Worm (Caenorhabditis elegans): ENCODE data around the gene srh-25.

Gene srh-25

ce11 chrV:12412321-12412720 lies 21.3 kb downstream of the srh-25 start:
- TF ChIP-seq dve-1 (tag; optimal IDR thresholded peaks at IDR 0.05) (no peak), ama-1 (optimal IDR thresholded peaks at IDR 0.05) (no peak), hlh-13 (GFP tag; optimal IDR thresholded peaks at IDR 0.05) (no peak), ref-2 (tag; optimal IDR thresholded peaks at IDR 0.05) (no peak), lin-11 (tag; optimal IDR thresholded peaks at IDR 0.05) (no peak), unc-42 (tag; optimal IDR thresholded peaks at IDR 0.05) (no peak), pag-3 (tag; optimal IDR thresholded peaks at IDR 0.05; ENCODE audit: borderline replicate concordance) (no peak), ceh-22 (tag; optimal IDR thresholded peaks at IDR 0.05) (no peak), gmeb-2 (tag; optimal IDR thresholded peaks at IDR 0.05) (no peak), nfya-1 (tag; optimal IDR thresholded peaks at IDR 0.05) (no peak), pqm-1 (tag; optimal IDR thresholded peaks at IDR 0.05) (no peak), hlh-15 (tag; optimal IDR thresholded peaks at IDR 0.05) (no peak), K02D7.2 (tag; optimal IDR thresholded peaks at IDR 0.05) (no peak), Y22D7AL.16 (tag; optimal IDR thresholded peaks at IDR 0.05) (no peak), ceh-14 (tag; optimal IDR thresholded peaks at IDR 0.05) (no peak), eyg-1 (tag; optimal IDR thresholded peaks at IDR 0.05) (no peak), C38D4.7 (GFP tag; optimal IDR thresholded peaks at IDR 0.05) (no peak)

- TF ChIP-seq ceh-6 (GFP tag; optimal IDR thresholded peaks at IDR 0.05) (no peak), unc-3 (GFP tag; conservative IDR thresholded peaks at IDR 0.05) (no peak), unc-3 (tag; optimal IDR thresholded peaks at IDR 0.05) (no peak), tbx-2 (tag; optimal IDR thresholded peaks at IDR 0.05) (no peak), pqm-1 (tag; optimal IDR thresholded peaks at IDR 0.05) (no peak), madf-2 (tag; optimal IDR thresholded peaks at IDR 0.05) (no peak)
These were observed 21.7 kb downstream of the srh-25 start, which contains the start of gene cdr-7 for ce11 chrV:12411909-12412308. TSS of gene cdr-7 (minus strand) at chrV:12412113.

- no peak for TF ChIP-seq ttx-3 (tag; optimal IDR thresholded peaks at IDR 0.05)
- TF ChIP-seq lim-6 (tag; optimal IDR thresholded peaks at IDR 0.05) = no peak
- no peak for TF ChIP-seq ztf-16 (tag; optimal IDR thresholded peaks at IDR 0.05)
- TF ChIP-seq elt-2 (tag; optimal IDR thresholded peaks at IDR 0.05) = no peak
- TF ChIP-seq pax-1 (tag; optimal IDR thresholded peaks at IDR 0.05) = no peak
- TF ChIP-seq Y22D7AL.16 (tag; optimal IDR thresholded peaks at IDR 0.05) = no peak
- TF ChIP-seq pha-4 (tag; optimal IDR thresholded peaks at IDR 0.05) = no peak
These were observed 23.1 kb downstream of the srh-25 start, which contains the start of gene hrg-2 for ce11 chrV:12410416-12411001. TSS of gene hrg-2 (minus strand) at chrV:12410513.

- no peak for TF ChIP-seq pros-1 (tag; optimal IDR thresholded peaks at IDR 0.05)
- TF ChIP-seq elt-2 (tag; optimal IDR thresholded peaks at IDR 0.05) = no peak
- TF ChIP-seq pag-3 (tag; optimal IDR thresholded peaks at IDR 0.05; ENCODE audit: borderline replicate concordance) = no peak
- TF ChIP-seq mec-3 (tag; optimal IDR thresholded peaks at IDR 0.05; ENCODE audit: borderline replicate concordance) = no peak
- TF ChIP-seq zip-5 (tag; optimal IDR thresholded peaks at IDR 0.05) = no peak
- no peak for TF ChIP-seq pax-1 (tag; optimal IDR thresholded peaks at IDR 0.05)
- no peak for TF ChIP-seq ttx-3 (tag; optimal IDR thresholded peaks at IDR 0.05)
- TF ChIP-seq C38D4.7 (GFP tag; optimal IDR thresholded peaks at IDR 0.05) = no peak
- no peak for TF ChIP-seq gmeb-2 (tag; optimal IDR thresholded peaks at IDR 0.05)
- TF ChIP-seq ceh-9 (tag; optimal IDR thresholded peaks at IDR 0.05) = no peak
- no peak for TF ChIP-seq F13H6.1 (tag; optimal IDR thresholded peaks at IDR 0.05)
- TF ChIP-seq K09A11.1 (tag; optimal IDR thresholded peaks at IDR 0.05; ENCODE audit: insufficient read depth) = no peak
- no peak for TF ChIP-seq hlh-8 (tag; optimal IDR thresholded peaks at IDR 0.05)
- no peak for TF ChIP-seq nfya-1 (tag; optimal IDR thresholded peaks at IDR 0.05)
- no peak for TF ChIP-seq ztf-16 (tag; optimal IDR thresholded peaks at IDR 0.05)
- no peak for TF ChIP-seq hlh-15 (tag; optimal IDR thresholded peaks at IDR 0.05)
- TF ChIP-seq nhr-11 (tag; optimal IDR thresholded peaks at IDR 0.05) = no peak
- TF ChIP-seq sdc-2 (tag; optimal IDR thresholded peaks at IDR 0.05) = no peak
- no peak for TF ChIP-seq sox-4 (tag; optimal IDR thresholded peaks at IDR 0.05)
- no peak for TF ChIP-seq unc-86 (tag; optimal IDR thresholded peaks at IDR 0.05)
These were observed 24.6 kb downstream of the srh-25 start for ce11 chrV:12408996-12409395.
